Worm (Caenorhabditis elegans) whole organism, L4 larva: ENCODE data around the gene pmt-2.

Experiments
- F49E8.2 ChIP-seq: sonication (generic microtip); optimal IDR thresholded peaks from 2 replicates; lab custom pipeline; 2016; ENCODE audit warnings: missing compliant biosample characterization, mild to moderate bottlenecking, missing genetic modification characterization, borderline replicate concordance
- ZK546.5 ChIP-seq, 2 experiments: sonication (generic microtip); optimal IDR thresholded peaks; 2 replicates each; lab custom pipeline; 2017; ENCODE audit warnings: missing biosample characterization in 2 of 2, missing genetic modification characterization in 2 of 2
- aly-2 ChIP-seq: sonication (generic microtip); optimal IDR thresholded peaks from 2 replicates; lab custom pipeline; 2018; ENCODE audit warnings: missing biosample characterization, missing genetic modification characterization
- ama-1 ChIP-seq: fragments of 150-350 bp; optimal IDR thresholded peaks from 2 replicates; lab custom pipeline; 2014; ENCODE audit warnings: inconsistent platforms, mixed read lengths
- ceh-82 ChIP-seq: sonication (generic microtip); optimal IDR thresholded peaks from 2 replicates; lab custom pipeline; 2017; ENCODE audit warnings: missing biosample characterization, missing genetic modification characterization
- egl-27 ChIP-seq: sonication (generic microtip); optimal IDR thresholded peaks from 3 replicates; lab custom pipeline; 2017; ENCODE audit warnings: missing biosample characterization, missing genetic modification reagents, missing genetic modification characterization
- hlh-30 ChIP-seq: sonication (generic microtip); optimal IDR thresholded peaks from 2 replicates; lab custom pipeline; 2017; ENCODE audit warnings: antibody characterized with exemption, mild to moderate bottlenecking, missing genetic modification characterization, missing compliant biosample characterization; ENCODE audit not compliant: insufficient read depth
- mxl-2 ChIP-seq: fragments of 200-800 bp; sonication (Bioruptor generic); conservative IDR thresholded peaks from 2 replicates; pipeline ENCODE4 v1.3.6; 2022; ENCODE audit warnings: missing genetic modification reagents, missing genetic modification characterization, missing compliant biosample characterization
- nhr-76 ChIP-seq: fragments of 150-350 bp; optimal IDR thresholded peaks from 2 replicates; lab custom pipeline; 2014; ENCODE audit warnings: missing biosample characterization, missing genetic modification characterization
- pha-4 ChIP-seq, 2 experiments: fragments of 150-350 bp in 1 of 2; fragments of 200-800 bp in 1 of 2; sonication (Bioruptor generic) in 1 of 2; IDR thresholded peaks in 1 of 2; optimal IDR thresholded peaks in 1 of 2; 2 replicates each; pipeline versions ENCODE4 v1.3.6 to Lab custom; 2014 to 2022; ENCODE audit warnings: missing genetic modification characterization in 2 of 2, missing genetic modification reagents in 2 of 2, missing biosample characterization in 1 of 2, missing compliant biosample characterization in 1 of 2
- php-3 ChIP-seq: fragments of 200-800 bp; sonication (Bioruptor generic); IDR thresholded peaks from 2 replicates; pipeline ENCODE4 v1.3.6; 2022; ENCODE audit warnings: missing genetic modification reagents, missing genetic modification characterization, missing compliant biosample characterization
- skn-1 ChIP-seq: fragments of 150-350 bp; optimal IDR thresholded peaks from 2 replicates; lab custom pipeline; 2014; ENCODE audit warnings: missing biosample characterization, missing genetic modification characterization
- unc-39 ChIP-seq: sonication (generic microtip); optimal IDR thresholded peaks from 2 replicates; lab custom pipeline; 2017; ENCODE audit warnings: missing biosample characterization, missing genetic modification characterization
- zip-11 ChIP-seq: fragments of 200-800 bp; sonication (Bioruptor generic); IDR thresholded peaks from 2 replicates; pipeline ENCODE4 v1.3.6; 2022; ENCODE audit warnings: missing genetic modification characterization, missing compliant biosample characterization

DNA sequence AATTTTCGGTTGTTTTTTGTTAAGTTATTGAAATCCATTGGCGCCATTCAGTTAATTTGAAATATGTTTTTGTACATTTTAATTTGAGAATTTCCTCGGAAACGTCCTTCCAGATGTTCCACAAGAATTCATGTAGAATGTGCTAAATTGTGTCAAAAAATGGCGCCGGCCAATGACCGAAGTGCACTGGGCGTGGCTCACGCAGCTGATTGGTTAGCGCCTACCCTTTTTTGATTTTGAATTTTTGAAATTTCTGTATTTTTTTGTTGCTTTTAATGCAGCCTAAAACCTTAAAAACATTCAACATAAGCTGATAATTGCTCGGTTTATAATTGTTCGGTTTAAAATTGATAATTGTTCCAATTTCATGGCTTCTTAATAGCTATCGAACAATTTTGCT is 48.4 kb downstream of the pmt-2 start:
- no peak for TF ChIP-seq pha-4 (GFP tag; IDR thresholded peaks at IDR 0.05; lab: Robert Waterston, UW)
- no peak for TF ChIP-seq pha-4 (tag; optimal IDR thresholded peaks at IDR 0.05; lab: Kevin White, UChicago)
- no peak for TF ChIP-seq aly-2 (tag; lab: Kevin White, UChicago)
- no peak for TF ChIP-seq zip-11
- TF ChIP-seq F49E8.2 (tag; lab: Kevin White, UChicago), result no peak
- no peak for TF ChIP-seq unc-39 (tag; lab: Kevin White, UChicago)
- no peak for TF ChIP-seq hlh-30 (tag; lab: Kevin White, UChicago)
- no peak for TF ChIP-seq ama-1 (lab: Kevin White, UChicago)
- TF ChIP-seq php-3, result no peak
- TF ChIP-seq nhr-76, result no peak
- no peak for TF ChIP-seq mxl-2 (GFP tag; lab: Robert Waterston, UW)
- no peak for TF ChIP-seq ceh-82 (tag; lab: Kevin White, UChicago)
- TF ChIP-seq ZK546.5 (tag; optimal IDR thresholded peaks at IDR 0.05; lab: Kevin White, UChicago), result no peak
- no peak for TF ChIP-seq egl-27
- no peak for TF ChIP-seq skn-1 (tag; lab: Kevin White, UChicago)
